Worm (Caenorhabditis elegans) whole organism, L4 larva: ENCODE results near the gene T27A1.3.

Experiments used
- F26F4.8 ChIP-seq: fragments of 200-800 bp; sonication (Bioruptor generic); conservative IDR thresholded peaks from 2 replicates; pipeline ENCODE4 v1.3.6; 2022; ENCODE audit warnings: missing genetic modification characterization, missing compliant biosample characterization
- T20F7.1 ChIP-seq: fragments of 200-800 bp; sonication (Bioruptor generic); optimal IDR thresholded peaks from 2 replicates; lab custom pipeline; 2018; ENCODE audit warnings: mild to moderate bottlenecking, missing genetic modification characterization, missing compliant biosample characterization
- Y5F2A.4 ChIP-seq: fragments of 200-800 bp; sonication (Bioruptor generic); optimal IDR thresholded peaks from 2 replicates; lab custom pipeline; 2018; ENCODE audit warnings: mild to moderate bottlenecking, missing genetic modification characterization, missing compliant biosample characterization
- ceh-62 ChIP-seq: sonication (generic microtip); optimal IDR thresholded peaks from 2 replicates; lab custom pipeline; 2017; ENCODE audit warnings: missing biosample characterization, missing genetic modification characterization
- ces-1 ChIP-seq: fragments of 150-350 bp; sonication (generic microtip); optimal IDR thresholded peaks from 4 replicates; lab custom pipeline; 2014; ENCODE audit warnings: missing biosample characterization, missing genetic modification reagents, missing genetic modification characterization
- daf-19 ChIP-seq: fragments of 200-800 bp; sonication (Bioruptor generic); conservative IDR thresholded peaks from 2 replicates; pipeline ENCODE4 v1.3.6; 2022; ENCODE audit warnings: missing genetic modification characterization, missing compliant biosample characterization
- lin-38 ChIP-seq: fragments of 200-800 bp; sonication (Bioruptor generic); IDR thresholded peaks from 2 replicates; pipeline ENCODE4 v1.3.6; 2022; ENCODE audit warnings: missing genetic modification reagents, missing genetic modification characterization, missing compliant biosample characterization
- madf-9 ChIP-seq: fragments of 200-800 bp; sonication (Bioruptor generic); conservative IDR thresholded peaks from 2 replicates; pipeline ENCODE4 v1.3.6; 2022; ENCODE audit warnings: missing genetic modification reagents, missing genetic modification characterization, missing compliant biosample characterization
- nhr-11 ChIP-seq: fragments of 150-350 bp; optimal IDR thresholded peaks from 2 replicates; lab custom pipeline; 2014; ENCODE audit warnings: missing biosample characterization, missing genetic modification characterization
- nhr-6 ChIP-seq: fragments of 150-350 bp; optimal IDR thresholded peaks from 2 replicates; lab custom pipeline; 2014; ENCODE audit warnings: missing biosample characterization, missing genetic modification characterization
- pha-4 ChIP-seq, 2 experiments: fragments of 150-350 bp in 1 of 2; fragments of 200-800 bp in 1 of 2; sonication (Bioruptor generic) in 1 of 2; IDR thresholded peaks in 1 of 2; optimal IDR thresholded peaks in 1 of 2; 2 replicates each; pipeline versions ENCODE4 v1.3.6 to Lab custom; 2014 to 2022; ENCODE audit warnings: missing genetic modification characterization in 2 of 2, missing genetic modification reagents in 2 of 2, missing biosample characterization in 1 of 2, missing compliant biosample characterization in 1 of 2
- rbr-2 ChIP-seq: sonication (generic microtip); optimal IDR thresholded peaks from 2 replicates; lab custom pipeline; 2016; ENCODE audit warnings: missing genotype, missing genetic modification characterization, missing compliant biosample characterization
- snpc-4 ChIP-seq: fragments of 150-350 bp; optimal IDR thresholded peaks from 2 replicates; lab custom pipeline; 2014; ENCODE audit warnings: missing biosample characterization, missing genetic modification characterization

The T27A1.3 gene

ce11 chrII:587533-587932 lies 52.2 kb downstream of the T27A1.3 start, which contains the start of gene fbxb-34 (continued):
- TF ChIP-seq ces-1 = no peak
- no peak for TF ChIP-seq daf-19 (GFP tag; lab: Robert Waterston, UW)
- TF ChIP-seq T20F7.1 (GFP tag; lab: Kevin White, UChicago) = no peak
- TF ChIP-seq, all 104 proteins: peak for 0

- TF ChIP-seq Y5F2A.4 (GFP tag; lab: Kevin White, UChicago) (no peak), rbr-2 (tag; lab: Kevin White, UChicago) (no peak), pha-4 (GFP tag; IDR thresholded peaks at IDR 0.05; lab: Robert Waterston, UW) (no peak), pha-4 (tag; optimal IDR thresholded peaks at IDR 0.05; lab: Kevin White, UChicago) (no peak), snpc-4 (tag; lab: Kevin White, UChicago) (no peak), ceh-62 (tag; lab: Kevin White, UChicago) (no peak), nhr-11 (tag; lab: Kevin White, UChicago) (no peak), F26F4.8 (GFP tag; lab: Robert Waterston, UW) (no peak), madf-9 (no peak), nhr-6 (tag; lab: Kevin White, UChicago) (no peak)
Measured at ce11 chrII:591110-591509, 55.8 kb downstream of the T27A1.3 start, which contains the start of gene W08F4.10. Gene W08F4.10, minus strand, starts transcription at chrII:591210.

- TF ChIP-seq lin-38 = peak; percentile 35; the same call in 1 of the 2 replicates
Measured at ce11 chrII:593221-593620, 57.9 kb downstream of the T27A1.3 start, which contains the start of gene W08F4.1. Gene W08F4.1, plus strand, starts transcription at chrII:593521.
